Worm (Caenorhabditis elegans) whole organism, L2 larva: ENCODE results near the gene hsp-4.

ENCODE experiments used
- aly-2 ChIP-seq: fragments of 150-350 bp; optimal IDR thresholded peaks from 2 replicates; lab custom pipeline; 2014; ENCODE audit warnings: missing biosample characterization, missing genetic modification characterization
- egl-27 ChIP-seq: sonication (generic microtip); optimal IDR thresholded peaks from 3 replicates; lab custom pipeline; 2017; ENCODE audit warnings: missing biosample characterization, missing genetic modification reagents, missing genetic modification characterization
- lsy-2 ChIP-seq, 2 experiments: fragments of 150-350 bp in 1 of 2; sonication (generic microtip) in 1 of 2; optimal IDR thresholded peaks; 2 replicates each; lab custom pipeline; 2014 to 2017; ENCODE audit warnings: missing biosample characterization in 2 of 2, missing genetic modification characterization in 2 of 2
- mdl-1 ChIP-seq, 2 experiments: fragments of 150-350 bp in 1 of 2; sonication (generic microtip) in 1 of 2; optimal IDR thresholded peaks; 2 replicates each; lab custom pipeline; 2017; ENCODE audit warnings: missing biosample characterization in 2 of 2, missing genetic modification characterization in 2 of 2
- nhr-10 ChIP-seq: sonication (generic microtip); optimal IDR thresholded peaks from 2 replicates; lab custom pipeline; 2017; ENCODE audit warnings: missing biosample characterization, missing genetic modification characterization
- nhr-11 ChIP-seq: fragments of 150-350 bp; optimal IDR thresholded peaks from 2 replicates; lab custom pipeline; 2014; ENCODE audit warnings: missing biosample characterization, missing genetic modification characterization
- nhr-12 ChIP-seq: fragments of 150-350 bp; optimal IDR thresholded peaks from 2 replicates; lab custom pipeline; 2014; ENCODE audit warnings: missing biosample characterization, missing genetic modification characterization
- nhr-23 ChIP-seq: fragments of 150-350 bp; optimal IDR thresholded peaks from 2 replicates; lab custom pipeline; 2014; ENCODE audit warnings: missing biosample characterization, missing genetic modification reagents, missing genetic modification characterization
- nhr-25 ChIP-seq: fragments of 150-350 bp; sonication (generic microtip); optimal IDR thresholded peaks from 3 replicates; lab custom pipeline; 2014; ENCODE audit warnings: missing biosample characterization, missing genetic modification characterization
- nhr-77 ChIP-seq: fragments of 150-350 bp; optimal IDR thresholded peaks from 2 replicates; lab custom pipeline; 2014; ENCODE audit warnings: missing biosample characterization, missing genetic modification characterization
- snpc-4 ChIP-seq: fragments of 150-350 bp; optimal IDR thresholded peaks from 2 replicates; lab custom pipeline; 2014; ENCODE audit warnings: missing biosample characterization, missing genetic modification characterization
- zag-1 ChIP-seq: fragments of 150-350 bp; optimal IDR thresholded peaks from 2 replicates; lab custom pipeline; 2014; ENCODE audit warnings: missing biosample characterization, missing genetic modification characterization
- ztf-11 ChIP-seq: sonication (generic microtip); optimal IDR thresholded peaks from 2 replicates; lab custom pipeline; 2017; ENCODE audit warnings: missing biosample characterization, missing genetic modification characterization

DNA sequence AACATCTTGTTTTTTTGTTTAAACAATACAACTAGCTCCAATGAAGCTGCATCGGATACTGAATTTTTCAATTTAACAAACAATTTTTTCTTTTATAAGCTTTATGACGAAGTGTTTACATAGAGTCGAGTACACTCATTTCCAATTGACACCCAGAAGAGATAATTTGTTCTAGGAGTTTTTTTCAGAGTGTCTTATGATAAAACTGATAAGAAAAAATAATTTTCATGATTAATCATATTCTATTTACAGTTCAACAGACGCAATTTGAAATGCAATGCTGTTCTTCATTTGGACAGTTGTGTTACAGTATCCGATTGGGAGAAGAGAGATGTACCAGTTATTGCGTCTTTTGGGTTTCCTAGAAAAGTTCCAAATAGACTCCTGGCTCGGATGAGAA is 29.5 kb upstream of the hsp-4 start:
- TF ChIP-seq lsy-2 (tag; optimal IDR thresholded peaks at IDR 0.05; lab: Kevin White, UChicago) = no peak
- no peak for TF ChIP-seq nhr-10 (tag; lab: Kevin White, UChicago)
- TF ChIP-seq nhr-25 (tag; lab: Kevin White, UChicago) = no peak
- TF ChIP-seq nhr-23 (tag; lab: Kevin White, UChicago) = no peak
- no peak for TF ChIP-seq nhr-12
- TF ChIP-seq aly-2 (tag; lab: Kevin White, UChicago) = no peak
- TF ChIP-seq snpc-4 (tag; lab: Kevin White, UChicago) = no peak
- no peak for TF ChIP-seq egl-27 (tag; lab: Kevin White, UChicago)
- no peak for TF ChIP-seq ztf-11 (tag; lab: Kevin White, UChicago)
- no peak for TF ChIP-seq zag-1 (tag; lab: Kevin White, UChicago)
- TF ChIP-seq nhr-11 (tag; lab: Kevin White, UChicago) = no peak
- no peak for TF ChIP-seq nhr-77
- no peak for TF ChIP-seq mdl-1 (tag; optimal IDR thresholded peaks at IDR 0.05; lab: Kevin White, UChicago)
